Fruit fly (Drosophila melanogaster) whole organism, adult: ENCODE data around the gene DNAlig4.

Experiments used
- Mnt ChIP-seq: fragments of 200-800 bp; sonication (Bioruptor generic); optimal IDR thresholded peaks from 2 replicates; lab custom pipeline; 2016; ENCODE audit warnings: missing biosample characterization, mild to moderate bottlenecking, missing genetic modification characterization
- cic ChIP-seq: fragments of 200-800 bp; sonication (Bioruptor generic); optimal IDR thresholded peaks from 2 replicates; lab custom pipeline; 2017; ENCODE audit warnings: missing biosample characterization, mild to moderate bottlenecking, missing genetic modification characterization, moderate library complexity
- tj ChIP-seq: fragments of 200-800 bp; sonication (Bioruptor generic); optimal IDR thresholded peaks from 3 replicates; lab custom pipeline; 2017; ENCODE audit warnings: missing biosample characterization, mild to moderate bottlenecking, missing genetic modification characterization, moderate library complexity
- toe ChIP-seq: fragments of 200-800 bp; sonication (Bioruptor generic); optimal IDR thresholded peaks from 2 replicates; lab custom pipeline; 2016; ENCODE audit warnings: missing biosample characterization, missing genetic modification characterization

DNA sequence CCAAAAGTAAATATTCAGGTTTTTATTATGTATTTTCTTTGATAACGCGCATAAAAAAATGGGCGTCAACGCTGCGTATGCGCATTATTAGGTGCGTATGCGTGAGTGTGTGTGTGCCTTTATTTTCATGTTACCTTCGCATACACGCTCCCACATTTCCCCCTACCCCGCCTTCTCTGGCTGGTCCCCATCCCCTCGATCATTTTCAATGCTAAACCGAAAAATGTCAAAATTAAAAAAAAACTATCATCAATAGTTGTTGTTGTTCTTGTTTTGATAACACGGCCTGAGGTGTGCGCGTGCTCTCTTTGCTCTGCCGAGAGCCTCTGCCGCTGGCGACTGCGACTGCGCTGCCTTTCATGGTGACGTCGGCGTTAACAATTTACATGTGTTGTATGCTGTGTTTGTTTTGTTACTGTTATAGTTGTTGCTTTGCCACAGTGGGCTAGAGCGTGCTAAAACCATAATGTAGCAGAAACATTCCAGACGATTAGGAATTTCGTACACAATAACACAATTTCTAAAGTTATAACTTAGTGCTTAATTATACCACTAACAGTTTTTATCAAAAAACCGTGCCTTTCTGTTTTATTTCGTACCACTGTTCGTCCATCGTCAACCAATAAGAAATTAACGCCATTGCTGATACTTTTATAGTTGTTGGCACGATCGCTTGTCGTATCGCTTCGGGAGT is 27.5 kb downstream of the DNAlig4 start:
- TF ChIP-seq Mnt (GFP tag; lab: Kevin White, UChicago) (peak; percentile 95), toe (GFP tag; lab: Kevin White, UChicago) (peak; percentile 84), tj (GFP tag; lab: Kevin White, UChicago) (peak; percentile 91), cic (GFP tag; lab: Kevin White, UChicago) (peak; percentile 90)
